In the genomic region with DNA sequence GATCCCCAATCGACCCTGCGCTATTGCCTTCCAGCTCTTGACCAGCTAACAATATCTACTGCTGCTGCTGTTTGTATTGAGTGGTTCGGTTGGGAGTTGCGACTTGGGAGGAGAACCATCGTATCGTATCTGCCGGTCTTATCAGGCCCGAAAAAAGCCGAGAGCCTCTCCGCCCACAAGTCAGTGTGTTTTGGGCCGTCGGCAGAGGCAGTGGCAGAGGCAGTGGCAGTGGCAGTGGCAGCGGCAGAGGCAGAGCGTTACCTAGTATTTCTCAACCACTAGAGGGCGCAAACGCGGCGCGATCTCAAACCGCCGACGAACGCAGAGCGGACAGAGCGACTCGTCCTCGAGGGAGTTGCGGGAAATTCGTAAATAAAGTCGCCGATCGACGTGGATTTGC, we compare ENCODE assay signal across 1 fruit fly cellular context.
TF ChIP-seq lines count a peak whose summit lies in the region.

A gene (plus strand): TSS at position 18 of the 400 bp plus-strand sequence.

TF ChIP-seq in whole organism, embryonic, 481 proteins besides CTCF, POLR2A, EP300 and RAD21 (continued from another document):
- TF ChIP-seq CG13123 (GFP tag; optimal IDR thresholded peaks at IDR 0.05; lab: Kevin White, UChicago) = no peak
- TF ChIP-seq Elba2 (GFP tag; optimal IDR thresholded peaks at IDR 0.05; lab: Kevin White, UChicago) = no peak
- TF ChIP-seq slp2 (GFP tag; optimal IDR thresholded peaks at IDR 0.05; lab: Kevin White, UChicago) = no peak
- no peak for TF ChIP-seq Hr78 (GFP tag; optimal IDR thresholded peaks at IDR 0.05; lab: Kevin White, UChicago)
- TF ChIP-seq lmd (GFP tag; IDR thresholded peaks at IDR 0.05; lab: Robert Waterston, UW) = no peak
- TF ChIP-seq lov (optimal IDR thresholded peaks at IDR 0.05; lab: Kevin White, UChicago) = no peak
- 0 out of 3 replicates have a peak, but pooled peaks have one; percentile 20 for TF ChIP-seq lov (GFP tag; IDR thresholded peaks at IDR 0.05; lab: Robert Waterston, UW)
- TF ChIP-seq exex (tag; optimal IDR thresholded peaks at IDR 0.05; lab: Kevin White, UChicago) = peak; percentile 31
- TF ChIP-seq Deaf1 (tag; optimal IDR thresholded peaks at IDR 0.05; lab: Kevin White, UChicago) = peak; percentile 94
- no peak for TF ChIP-seq CG8388 (GFP tag; optimal IDR thresholded peaks at IDR 0.05; lab: Kevin White, UChicago)
- peak; percentile 23 for TF ChIP-seq lab (GFP tag; optimal IDR thresholded peaks at IDR 0.05; lab: Kevin White, UChicago)
- TF ChIP-seq Med (GFP tag; lab: Kevin White, UChicago) = peak; percentile 62
- peak; percentile 87 for TF ChIP-seq CG5180 (GFP tag; optimal IDR thresholded peaks at IDR 0.05; lab: Kevin White, UChicago)
- no peak for TF ChIP-seq tin (GFP tag; optimal IDR thresholded peaks at IDR 0.05; lab: Kevin White, UChicago)
- no peak for TF ChIP-seq gsb-n (tag; optimal IDR thresholded peaks at IDR 0.05; lab: Kevin White, UChicago)
- no peak for TF ChIP-seq CG11696 (GFP tag; IDR thresholded peaks at IDR 0.05; lab: Robert Waterston, UW)
- TF ChIP-seq CG18599 (GFP tag; optimal IDR thresholded peaks at IDR 0.05; lab: Kevin White, UChicago) = peak; percentile 23
- peak; percentile 53 for TF ChIP-seq GATAe (GFP tag; conservative IDR thresholded peaks at IDR 0.05; lab: Robert Waterston, UW)
- peak; percentile 39 for TF ChIP-seq CG10543 (GFP tag; optimal IDR thresholded peaks at IDR 0.05; lab: Kevin White, UChicago)
- no peak for TF ChIP-seq ro (GFP tag; IDR thresholded peaks at IDR 0.05; lab: Robert Waterston, UW)
- TF ChIP-seq Hmx (GFP tag; optimal IDR thresholded peaks at IDR 0.05; lab: Kevin White, UChicago) = no peak
- TF ChIP-seq grn (GFP tag; optimal IDR thresholded peaks at IDR 0.05; lab: Kevin White, UChicago) = peak; percentile 54
- no peak for TF ChIP-seq Dek (tag; optimal IDR thresholded peaks at IDR 0.05; lab: Kevin White, UChicago)
- peak; percentile 90 for TF ChIP-seq CG13894 (tag; optimal IDR thresholded peaks at IDR 0.05; lab: Kevin White, UChicago)
- no peak for TF ChIP-seq Atf6 (GFP tag; IDR thresholded peaks at IDR 0.05; lab: Robert Waterston, UW)
- TF ChIP-seq psq (GFP tag; optimal IDR thresholded peaks at IDR 0.05; lab: Kevin White, UChicago) = no peak
- peak; percentile 63; the same call in 1 of the 3 replicates for TF ChIP-seq z (GFP tag; IDR thresholded peaks at IDR 0.05; lab: Robert Waterston, UW)
- no peak for TF ChIP-seq gce (GFP tag; IDR thresholded peaks at IDR 0.05; lab: Robert Waterston, UW)
- TF ChIP-seq hbn (GFP tag; IDR thresholded peaks at IDR 0.05; lab: Robert Waterston, UW; ENCODE audit: partially characterized antibody) = no peak
- 0 out of 3 replicates have a peak, but pooled peaks have one; percentile 4 for TF ChIP-seq C15 (GFP tag; IDR thresholded peaks at IDR 0.05; lab: Robert Waterston, UW)
- no peak for TF ChIP-seq Hmr (GFP tag; optimal IDR thresholded peaks at IDR 0.05; lab: Kevin White, UChicago)
- TF ChIP-seq gem (tag; optimal IDR thresholded peaks at IDR 0.05; lab: Kevin White, UChicago) = no peak
- no peak for TF ChIP-seq Bdp1 (GFP tag; optimal IDR thresholded peaks at IDR 0.05; lab: Kevin White, UChicago)
- peak; percentile 97 for TF ChIP-seq Adf1 (GFP tag; IDR thresholded peaks at IDR 0.05; lab: Robert Waterston, UW)
- TF ChIP-seq Nf-YC (tag; optimal IDR thresholded peaks at IDR 0.05; lab: Kevin White, UChicago) = no peak
- no peak for TF ChIP-seq Bteb2 (GFP tag; optimal IDR thresholded peaks at IDR 0.05; lab: Kevin White, UChicago)
- TF ChIP-seq CG8281 (tag; optimal IDR thresholded peaks at IDR 0.05; lab: Kevin White, UChicago) = no peak
- TF ChIP-seq CG4820 (GFP tag; optimal IDR thresholded peaks at IDR 0.05; lab: Kevin White, UChicago) = no peak
- no peak for TF ChIP-seq CG3163 (GFP tag; optimal IDR thresholded peaks at IDR 0.05; lab: Kevin White, UChicago)
- no peak for TF ChIP-seq shn (GFP tag; optimal IDR thresholded peaks at IDR 0.05; lab: Kevin White, UChicago)
- TF ChIP-seq B-H2 (GFP tag; optimal IDR thresholded peaks at IDR 0.05; lab: Kevin White, UChicago) = no peak
- TF ChIP-seq h (optimal IDR thresholded peaks at IDR 0.05; lab: Kevin White, UChicago) = no peak
- TF ChIP-seq CG14965 (GFP tag; optimal IDR thresholded peaks at IDR 0.05; lab: Kevin White, UChicago; ENCODE audit: borderline replicate concordance) = no peak
